Worm (Caenorhabditis elegans) whole organism, midembryonic: Measurements from ENCODE around the gene K05B2.4.

Experiments
- T22C8.4 ChIP-seq: fragments of 200-800 bp; sonication (Bioruptor generic); IDR thresholded peaks from 2 replicates; pipeline ENCODE4 v1.3.6; 2022; ENCODE audit warnings: missing genetic modification characterization, missing compliant biosample characterization
- cog-1 ChIP-seq: sonication (generic microtip); optimal IDR thresholded peaks from 2 replicates; lab custom pipeline; 2016; ENCODE audit warnings: missing genetic modification characterization, missing compliant biosample characterization
- flt-1 ChIP-seq: fragments of 200-800 bp; sonication (Bioruptor generic); IDR thresholded peaks from 2 replicates; pipeline ENCODE4 v1.3.6; 2022; ENCODE audit warnings: missing genetic modification characterization, missing compliant biosample characterization
- klf-2 ChIP-seq: fragments of 200-800 bp; sonication (Bioruptor generic); conservative IDR thresholded peaks from 2 replicates; pipeline ENCODE4 v1.3.6; 2022; ENCODE audit warnings: missing genetic modification reagents, missing genetic modification characterization, missing compliant biosample characterization
- med-1 ChIP-seq: sonication (generic microtip); optimal IDR thresholded peaks from 2 replicates; lab custom pipeline; 2017; ENCODE audit warnings: missing genetic modification characterization, mild to moderate bottlenecking, missing compliant biosample characterization, antibody characterized with exemption, missing genetic modification reagents; ENCODE audit not compliant: insufficient read depth
- ref-1 ChIP-seq: fragments of 200-800 bp; sonication (Bioruptor generic); conservative IDR thresholded peaks from 2 replicates; pipeline ENCODE4 v1.3.6; 2022; ENCODE audit warnings: missing genetic modification reagents, missing genetic modification characterization, missing compliant biosample characterization
- tab-1 ChIP-seq: fragments of 200-800 bp; sonication (Bioruptor generic); IDR thresholded peaks from 2 replicates; pipeline ENCODE4 v1.3.6; 2022; ENCODE audit warnings: missing genetic modification characterization, missing compliant biosample characterization
- ztf-23 ChIP-seq: fragments of 200-800 bp; sonication (Bioruptor generic); IDR thresholded peaks from 2 replicates; pipeline ENCODE4 v1.3.6; 2022; ENCODE audit warnings: missing genetic modification reagents, missing genetic modification characterization, missing compliant biosample characterization
- ztf-29 ChIP-seq: fragments of 200-800 bp; sonication (Bioruptor generic); IDR thresholded peaks from 2 replicates; pipeline ENCODE4 v1.3.6; 2022; ENCODE audit warnings: missing genetic modification reagents, missing genetic modification characterization, missing compliant biosample characterization

K05B2.4 gene

ce11 chrX:4920942-4921540 lies at the start of gene K05B2.4:
Gene K05B2.4, minus strand, starts transcription at chrX:4920992.
- TF ChIP-seq med-1 (GFP tag; lab: Kevin White, UChicago) = no peak
- TF ChIP-seq T22C8.4 (GFP tag; lab: Robert Waterston, UW) = no peak
- no peak for TF ChIP-seq cog-1 (tag; lab: Kevin White, UChicago)
- no peak for TF ChIP-seq ztf-23 (GFP tag; lab: Robert Waterston, UW)
- TF ChIP-seq klf-2 (GFP tag; lab: Robert Waterston, UW) = no peak
- no peak for TF ChIP-seq tab-1 (GFP tag; lab: Robert Waterston, UW)
- no peak for TF ChIP-seq flt-1 (GFP tag; lab: Robert Waterston, UW)
- no peak for TF ChIP-seq ref-1
- no peak for TF ChIP-seq ztf-29 (GFP tag; lab: Robert Waterston, UW)

DNA sequence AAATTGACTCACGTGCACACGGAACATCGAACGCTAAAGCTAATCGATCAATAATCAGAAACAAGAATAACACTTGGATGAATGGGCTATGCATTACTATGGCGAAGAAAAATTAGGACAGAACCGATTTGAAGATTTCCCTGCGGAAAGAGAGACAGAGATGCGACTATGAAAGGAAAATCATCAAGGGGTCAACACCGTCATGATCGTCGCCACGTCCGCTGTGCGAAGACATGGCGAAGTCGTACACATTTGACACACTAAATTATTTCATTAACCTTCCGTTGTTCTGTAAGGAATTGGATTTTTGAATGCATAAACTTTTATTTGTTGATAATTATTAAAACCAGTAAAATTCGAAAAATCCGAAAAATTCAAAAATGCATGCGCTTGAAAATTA lies 48.4 kb upstream of the K05B2.4 start, which contains the start of gene M03F4.6:
Gene M03F4.6, minus strand, starts transcription at position 101 of the 400 bp plus-strand sequence.
- TF ChIP-seq cog-1 (tag; lab: Kevin White, UChicago) (no peak), T22C8.4 (GFP tag; lab: Robert Waterston, UW) (no peak), ref-1 (no peak), klf-2 (GFP tag; lab: Robert Waterston, UW) (no peak), med-1 (GFP tag; lab: Kevin White, UChicago) (no peak), flt-1 (GFP tag; lab: Robert Waterston, UW) (no peak), ztf-29 (GFP tag; lab: Robert Waterston, UW) (no peak), ztf-23 (GFP tag; lab: Robert Waterston, UW) (no peak), tab-1 (GFP tag; lab: Robert Waterston, UW) (no peak)

DNA sequence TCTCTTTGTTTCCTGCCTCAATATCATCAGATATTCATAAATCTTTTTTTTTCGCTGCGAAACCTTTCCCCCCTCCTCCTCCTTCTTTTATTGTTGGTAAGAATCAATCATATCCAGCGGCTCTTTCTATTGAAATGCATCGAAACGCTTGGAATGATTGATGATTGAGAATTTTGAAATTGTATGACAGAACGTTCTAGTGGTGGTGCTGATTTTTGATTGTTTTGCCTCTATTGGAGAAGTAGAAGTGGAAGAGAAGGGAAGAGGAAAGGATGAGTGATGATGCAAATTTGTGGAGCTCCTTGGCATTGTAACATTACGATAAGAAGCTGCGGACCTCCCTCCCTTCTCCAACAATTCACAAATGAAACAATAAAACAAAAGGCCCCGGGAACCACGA lies 44.8 kb upstream of the K05B2.4 start:
- TF ChIP-seq tab-1 (GFP tag; lab: Robert Waterston, UW) (no peak), klf-2 (GFP tag; lab: Robert Waterston, UW) (no peak), ref-1 (no peak), ztf-23 (GFP tag; lab: Robert Waterston, UW) (no peak), cog-1 (tag; lab: Kevin White, UChicago) (no peak), T22C8.4 (GFP tag; lab: Robert Waterston, UW) (no peak), flt-1 (GFP tag; lab: Robert Waterston, UW) (no peak), ztf-29 (GFP tag; lab: Robert Waterston, UW) (no peak), med-1 (GFP tag; lab: Kevin White, UChicago) (no peak)

DNA sequence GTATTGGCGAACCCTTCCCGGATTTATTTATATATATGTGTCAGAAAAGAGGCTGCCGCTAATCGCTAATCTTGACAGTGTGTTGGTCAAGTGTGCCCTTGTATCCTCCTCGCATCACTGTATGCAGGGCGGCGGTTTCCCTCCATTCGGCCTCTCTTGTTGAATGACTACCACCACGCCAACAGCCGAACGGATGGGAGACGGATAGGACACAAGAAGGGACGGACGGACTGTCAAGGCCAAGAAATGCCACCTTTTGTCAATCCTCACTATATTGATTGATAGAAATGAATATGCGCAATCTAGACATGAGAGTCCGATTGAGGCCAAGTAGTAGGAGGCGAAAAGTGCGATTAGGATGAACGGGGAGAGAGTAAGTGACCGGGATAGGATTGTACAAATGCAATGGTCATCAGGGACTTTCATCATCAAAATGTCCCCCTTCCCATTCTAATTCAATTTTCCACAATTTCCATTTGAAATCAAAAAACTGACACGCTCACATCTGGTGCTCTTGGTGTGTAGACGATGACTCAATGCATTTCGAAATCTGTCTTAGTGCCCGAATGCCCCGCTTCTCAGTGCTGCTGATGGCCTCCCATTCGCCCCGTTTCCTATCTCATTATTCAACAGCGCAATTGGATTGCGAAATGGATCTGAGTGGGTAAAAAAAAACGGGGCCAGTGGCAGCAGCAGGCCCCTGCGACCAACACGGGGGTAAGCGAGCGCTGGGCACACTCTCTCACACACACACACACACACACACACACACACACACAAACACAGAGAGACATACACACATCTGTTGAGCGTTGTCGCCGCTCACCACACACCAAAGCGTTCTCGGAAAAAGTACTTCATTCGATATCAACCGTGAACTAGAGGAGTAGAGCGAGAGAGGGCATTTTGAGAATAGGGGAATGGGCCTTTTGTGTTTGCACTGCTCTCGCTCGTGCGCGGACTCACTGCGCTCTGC lies 41.2 kb upstream of the K05B2.4 start:
- TF ChIP-seq cog-1 (tag; lab: Kevin White, UChicago) (peak; percentile 59), ref-1 (no peak), med-1 (GFP tag; lab: Kevin White, UChicago) (no peak), klf-2 (GFP tag; lab: Robert Waterston, UW) (no peak), T22C8.4 (GFP tag; lab: Robert Waterston, UW) (peak; percentile 56; the same call in 1 of the 2 replicates), tab-1 (GFP tag; lab: Robert Waterston, UW) (no peak), ztf-29 (GFP tag; lab: Robert Waterston, UW) (no peak), ztf-23 (GFP tag; lab: Robert Waterston, UW) (no peak), flt-1 (GFP tag; lab: Robert Waterston, UW) (peak; percentile 45)

ce11 chrX:4960910-4961680 lies 40.3 kb upstream of the K05B2.4 start:
- TF ChIP-seq cog-1 (tag; lab: Kevin White, UChicago) (no peak), klf-2 (GFP tag; lab: Robert Waterston, UW) (no peak), flt-1 (GFP tag; lab: Robert Waterston, UW) (peak; percentile 80), ztf-23 (GFP tag; lab: Robert Waterston, UW) (peak; percentile 41; the same call in 1 of the 2 replicates), tab-1 (GFP tag; lab: Robert Waterston, UW) (no peak), T22C8.4 (GFP tag; lab: Robert Waterston, UW) (0 out of 2 replicates have a peak, but pooled peaks have one; percentile 31), med-1 (GFP tag; lab: Kevin White, UChicago) (no peak), ztf-29 (GFP tag; lab: Robert Waterston, UW) (no peak), ref-1 (peak; percentile 57)

DNA sequence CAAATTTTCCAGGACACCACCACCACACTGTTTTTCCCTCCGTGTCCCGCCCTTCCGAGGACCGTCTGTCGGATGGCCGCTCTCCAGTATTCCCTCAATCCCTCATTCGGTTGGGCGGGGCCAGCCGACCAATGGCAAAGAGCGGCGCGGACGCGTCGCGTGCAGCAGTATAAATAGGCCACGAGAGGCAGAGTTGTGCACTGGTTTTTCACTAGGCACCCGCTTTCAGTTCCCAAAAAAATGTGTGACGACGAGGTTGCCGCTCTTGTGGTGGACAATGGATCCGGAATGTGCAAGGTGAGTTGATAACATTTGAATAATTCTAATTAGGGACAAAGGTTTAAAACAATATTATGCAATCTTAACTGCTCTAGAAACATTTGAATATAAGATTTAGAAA lies 39.6 kb upstream of the K05B2.4 start, which contains the start of gene act-4:
Gene act-4, plus strand, starts transcription at position 200 of the 400 bp plus-strand sequence.
- TF ChIP-seq ztf-29 (GFP tag; lab: Robert Waterston, UW) (no peak), tab-1 (GFP tag; lab: Robert Waterston, UW) (0 out of 2 replicates have a peak, but pooled peaks have one; percentile 22), flt-1 (GFP tag; lab: Robert Waterston, UW) (peak; percentile 62; the same call in 1 of the 2 replicates)

- TF ChIP-seq klf-2 (GFP tag; lab: Robert Waterston, UW) = no peak
- TF ChIP-seq flt-1 (GFP tag; lab: Robert Waterston, UW) = no peak
- TF ChIP-seq tab-1 (GFP tag; lab: Robert Waterston, UW) = no peak
- TF ChIP-seq ztf-23 (GFP tag; lab: Robert Waterston, UW) = no peak
- TF ChIP-seq T22C8.4 (GFP tag; lab: Robert Waterston, UW) = no peak
- no peak for TF ChIP-seq ref-1
- TF ChIP-seq cog-1 (tag; lab: Kevin White, UChicago) = no peak
- TF ChIP-seq ztf-29 (GFP tag; lab: Robert Waterston, UW) = no peak
- no peak for TF ChIP-seq med-1 (GFP tag; lab: Kevin White, UChicago)
These were observed 38.6 kb upstream of the K05B2.4 start for ce11 chrX:4959440-4959839.
